Worm (Caenorhabditis elegans): ENCODE measurements around the gene rab-33.

Gene rab-33

ce11 chrIII:10469574-10470055, 34.0 kb downstream of the rab-33 start, which contains the start of gene D2045.5:
TSS of gene D2045.5 (minus strand) at chrIII:10469624.
- TF ChIP-seq C06A6.2 (GFP tag; conservative IDR thresholded peaks at IDR 0.05) (no peak), atf-7 (tag; optimal IDR thresholded peaks at IDR 0.05) (no peak), D2030.7 (GFP tag; IDR thresholded peaks at IDR 0.05) (peak; percentile 40; the same call in 1 of the 2 replicates), F33H1.4 (GFP tag; IDR thresholded peaks at IDR 0.05) (peak; percentile 77), nhr-80 (tag; optimal IDR thresholded peaks at IDR 0.05) (no peak), madf-8 (GFP tag; conservative IDR thresholded peaks at IDR 0.05) (peak; percentile 54), xnd-1 (tag; optimal IDR thresholded peaks at IDR 0.05) (peak; percentile 70), ceh-79 (tag; optimal IDR thresholded peaks at IDR 0.05) (no peak), lsl-1 (GFP tag; optimal IDR thresholded peaks at IDR 0.05) (peak; percentile 86), ceh-100 (GFP tag; IDR thresholded peaks at IDR 0.05) (no peak), efl-1 (GFP tag; optimal IDR thresholded peaks at IDR 0.05) (peak; percentile 33), Y67H2A.10 (GFP tag; conservative IDR thresholded peaks at IDR 0.05) (no peak), hlh-12 (tag; optimal IDR thresholded peaks at IDR 0.05) (no peak), madf-6 (GFP tag; IDR thresholded peaks at IDR 0.05) (peak; percentile 76)

ce11 chrIII:10464455-10464854, 39.2 kb downstream of the rab-33 start:
- TF ChIP-seq K12H6.12 (tag; optimal IDR thresholded peaks at IDR 0.05) = no peak
- 0 out of 2 replicates have a peak, but pooled peaks have one; percentile 31 for TF ChIP-seq hsf-1 (GFP tag; IDR thresholded peaks at IDR 0.05)
- no peak for TF ChIP-seq ekl-4 (GFP tag; IDR thresholded peaks at IDR 0.05)
- TF ChIP-seq ccch-3 (GFP tag; optimal IDR thresholded peaks at IDR 0.05) = no peak
- no peak for TF ChIP-seq hlh-12 (tag; optimal IDR thresholded peaks at IDR 0.05)
- TF ChIP-seq egrh-3 (GFP tag; IDR thresholded peaks at IDR 0.05) = peak; percentile 61; the same call in 1 of the 2 replicates
- no peak for TF ChIP-seq mes-4 (tag; optimal IDR thresholded peaks at IDR 0.05)
- peak; percentile 92 for TF ChIP-seq zfh-2 (GFP tag; conservative IDR thresholded peaks at IDR 0.05)
- 0 out of 2 replicates have a peak, but pooled peaks have one; percentile 15 for TF ChIP-seq dox-1 (GFP tag; IDR thresholded peaks at IDR 0.05)
- no peak for TF ChIP-seq C17E4.6 (GFP tag; IDR thresholded peaks at IDR 0.05)
- no peak for TF ChIP-seq cebp-2 (GFP tag; IDR thresholded peaks at IDR 0.05)
- TF ChIP-seq chd-7 (tag; optimal IDR thresholded peaks at IDR 0.05) = peak; percentile 22

- TF ChIP-seq sea-2 (GFP tag; IDR thresholded peaks at IDR 0.05) (no peak), let-526 (GFP tag; IDR thresholded peaks at IDR 0.05) (no peak), lsl-1 (GFP tag; optimal IDR thresholded peaks at IDR 0.05) (no peak), die-1 (tag; optimal IDR thresholded peaks at IDR 0.05) (no peak), attf-5 (GFP tag; optimal IDR thresholded peaks at IDR 0.05) (peak; percentile 83), ceh-27 (GFP tag; optimal IDR thresholded peaks at IDR 0.05) (no peak), ceh-40 (GFP tag; IDR thresholded peaks at IDR 0.05) (no peak), lsy-27 (tag; optimal IDR thresholded peaks at IDR 0.05; ENCODE audit: borderline replicate concordance, insufficient read depth) (no peak), pbrm-1 (GFP tag; IDR thresholded peaks at IDR 0.05) (no peak), snpc-4 (GFP tag; optimal IDR thresholded peaks at IDR 0.05) (no peak), snpc-4 (tag; optimal IDR thresholded peaks at IDR 0.05) (no peak), B0035.1 (tag; optimal IDR thresholded peaks at IDR 0.05) (no peak), hlh-26 (GFP tag; conservative IDR thresholded peaks at IDR 0.05) (no peak), nhr-80 (tag; optimal IDR thresholded peaks at IDR 0.05) (peak; percentile 45), nfya-2 (GFP tag; IDR thresholded peaks at IDR 0.05) (no peak), K11D2.4 (GFP tag; IDR thresholded peaks at IDR 0.05) (no peak), ets-4 (GFP tag; optimal IDR thresholded peaks at IDR 0.05) (no peak), Y79H2A.3 (GFP tag; conservative IDR thresholded peaks at IDR 0.05) (no peak), B0261.1 (tag; optimal IDR thresholded peaks at IDR 0.05) (no peak), B0019.2 (GFP tag; conservative IDR thresholded peaks at IDR 0.05) (no peak), B0336.3 (GFP tag; IDR thresholded peaks at IDR 0.05) (no peak), snpc-1.3 (tag; optimal IDR thresholded peaks at IDR 0.05; ENCODE audit: insufficient read depth) (no peak), rec-8 (tag; optimal IDR thresholded peaks at IDR 0.05) (no peak), mcd-1 (GFP tag; IDR thresholded peaks at IDR 0.05) (peak; percentile 24; the same call in 1 of the 2 replicates)
Observed at ce11 chrIII:10463653-10464052, 40.0 kb downstream of the rab-33 start.
